Worm (Caenorhabditis elegans) whole organism, mixed stage, embryonic: Measurements from ENCODE around the gene ubc-23.

Experiments
- blmp-1 ChIP-seq: fragments of 150-350 bp; optimal IDR thresholded peaks from 2 replicates; lab custom pipeline; 2014; ENCODE audit warnings: missing biosample characterization, missing genetic modification characterization
- pha-4 ChIP-seq: fragments of 150-350 bp; optimal IDR thresholded peaks from 2 replicates; lab custom pipeline; 2018; ENCODE audit warnings: missing biosample characterization, missing genetic modification reagents, missing genetic modification characterization
- snpc-4 ChIP-seq: fragments of 150-350 bp; optimal IDR thresholded peaks from 2 replicates; lab custom pipeline; 2014; ENCODE audit warnings: missing biosample characterization, missing genetic modification characterization
- sptf-1 ChIP-seq: sonication (generic microtip); optimal IDR thresholded peaks from 2 replicates; lab custom pipeline; 2017; ENCODE audit warnings: mild to moderate bottlenecking, missing genetic modification characterization, moderate library complexity, missing compliant biosample characterization
- unc-39 ChIP-seq: fragments of 150-350 bp; optimal IDR thresholded peaks from 2 replicates; lab custom pipeline; 2014; ENCODE audit warnings: missing biosample characterization, missing genetic modification characterization

- no peak for TF ChIP-seq snpc-4 (tag; lab: Kevin White, UChicago)
- TF ChIP-seq blmp-1 (tag; lab: Kevin White, UChicago), result no peak
- TF ChIP-seq sptf-1 (tag; lab: Kevin White, UChicago), result no peak
- TF ChIP-seq pha-4 (tag; lab: Kevin White, UChicago), result no peak
- TF ChIP-seq unc-39 (tag; lab: Kevin White, UChicago), result no peak
Observed at ce11 chrX:8835405-8835804, 8.7 kb upstream of the ubc-23 start, which contains the start of gene sec-15.
